Fruit fly (Drosophila melanogaster) whole organism, embryonic: ENCODE measurements around the gene CG32984.

ENCODE experiments used
- Adf1 ChIP-seq: fragments of 200-800 bp; sonication (Bioruptor generic); IDR thresholded peaks from 2 replicates; pipeline ENCODE4 v1.3.6; 2022; ENCODE audit warnings: missing biosample characterization, missing genetic modification characterization
- Atf3 ChIP-seq: fragments of 200-800 bp; sonication (Bioruptor generic); optimal IDR thresholded peaks from 3 replicates; lab custom pipeline; 2016; ENCODE audit warnings: missing biosample characterization, missing genetic modification characterization
- BEAF-32 ChIP-seq: fragments of 200-800 bp; sonication (Bioruptor generic); optimal IDR thresholded peaks from 3 replicates; lab custom pipeline; 2017; ENCODE audit warnings: missing biosample characterization, missing genetic modification characterization, mild to moderate bottlenecking, moderate library complexity, missing genetic modification reagents
- CG12155 ChIP-seq: fragments of 200-800 bp; sonication (Bioruptor generic); optimal IDR thresholded peaks from 3 replicates; lab custom pipeline; 2016; ENCODE audit warnings: missing biosample characterization, missing genetic modification characterization
- CG14014 ChIP-seq: fragments of 200-800 bp; sonication (Bioruptor generic); IDR thresholded peaks from 2 replicates; pipeline ENCODE4 v1.3.6; 2022; ENCODE audit warnings: missing biosample characterization, missing genetic modification characterization
- CG15696 ChIP-seq: fragments of 200-800 bp; sonication (Bioruptor generic); optimal IDR thresholded peaks from 2 replicates; lab custom pipeline; 2019; ENCODE audit warnings: missing biosample characterization, mild to moderate bottlenecking, missing genetic modification characterization, moderate library complexity
- CG17328 ChIP-seq: fragments of 200-800 bp; sonication (Bioruptor generic); IDR thresholded peaks from 2 replicates; pipeline ENCODE4 v1.3.6; 2022; ENCODE audit warnings: missing biosample characterization, missing genetic modification characterization
- CG17385 ChIP-seq: fragments of 200-800 bp; sonication (Bioruptor generic); optimal IDR thresholded peaks from 3 replicates; lab custom pipeline; 2018; ENCODE audit warnings: missing biosample characterization, mild to moderate bottlenecking, missing genetic modification characterization
- CG17612 ChIP-seq: fragments of 200-800 bp; sonication (Bioruptor generic); IDR thresholded peaks from 2 replicates; pipeline ENCODE4 v1.3.6; 2022; ENCODE audit warnings: missing biosample characterization, missing genetic modification characterization
- CG18599 ChIP-seq: fragments of 200-800 bp; sonication (Bioruptor generic); optimal IDR thresholded peaks from 3 replicates; lab custom pipeline; 2017; ENCODE audit warnings: missing biosample characterization, missing genetic modification characterization, mild to moderate bottlenecking, moderate library complexity, missing genetic modification reagents
- CG31224 ChIP-seq: fragments of 200-800 bp; sonication (Bioruptor generic); IDR thresholded peaks from 2 replicates; pipeline ENCODE4 v1.3.6; 2022; ENCODE audit warnings: missing biosample characterization, missing genetic modification characterization
- CG31388 ChIP-seq: fragments of 200-800 bp; sonication (Bioruptor generic); optimal IDR thresholded peaks from 2 replicates; lab custom pipeline; 2016; ENCODE audit warnings: missing biosample characterization, missing genetic modification characterization
- CG3847 ChIP-seq: fragments of 200-800 bp; sonication (Bioruptor generic); IDR thresholded peaks from 2 replicates; pipeline ENCODE4 v1.3.6; 2022; ENCODE audit warnings: missing biosample characterization, missing genetic modification characterization
- CG4328 ChIP-seq: fragments of 200-800 bp; sonication (Bioruptor generic); optimal IDR thresholded peaks from 3 replicates; lab custom pipeline; 2017; ENCODE audit warnings: missing biosample characterization, missing genetic modification reagents, missing genetic modification characterization
- CG6254 ChIP-seq: fragments of 200-800 bp; sonication (Bioruptor generic); optimal IDR thresholded peaks from 3 replicates; lab custom pipeline; 2017; ENCODE audit warnings: mild to moderate bottlenecking, missing biosample characterization, missing genetic modification reagents, missing genetic modification characterization
- CG6813 ChIP-seq: fragments of 200-800 bp; sonication (Bioruptor generic); optimal IDR thresholded peaks from 2 replicates; lab custom pipeline; 2017; ENCODE audit warnings: missing biosample characterization, missing genetic modification characterization, mild to moderate bottlenecking, moderate library complexity, missing genetic modification reagents
- CG7271 ChIP-seq: fragments of 200-800 bp; sonication (Bioruptor generic); optimal IDR thresholded peaks from 2 replicates; lab custom pipeline; 2018; ENCODE audit warnings: missing biosample characterization, mild to moderate bottlenecking, missing genetic modification characterization, moderate library complexity
- CG7556 ChIP-seq: fragments of 200-800 bp; sonication (Bioruptor generic); optimal IDR thresholded peaks from 2 replicates; lab custom pipeline; 2017; ENCODE audit warnings: missing biosample characterization, mild to moderate bottlenecking, missing genetic modification characterization
- CG7745 ChIP-seq: fragments of 200-800 bp; sonication (Bioruptor generic); optimal IDR thresholded peaks from 2 replicates; lab custom pipeline; 2018; ENCODE audit warnings: missing biosample characterization, mild to moderate bottlenecking, missing genetic modification characterization, moderate library complexity
- CG7786 ChIP-seq: fragments of 200-800 bp; sonication (Bioruptor generic); optimal IDR thresholded peaks from 2 replicates; lab custom pipeline; 2016; ENCODE audit warnings: missing biosample characterization, missing genetic modification characterization
- Dad ChIP-seq: fragments of 200-800 bp; sonication (Bioruptor generic); optimal IDR thresholded peaks from 3 replicates; lab custom pipeline; 2016; ENCODE audit warnings: missing biosample characterization, missing genetic modification characterization
- Dfd ChIP-seq, 2 experiments: fragments of >200 bp; optimal IDR thresholded peaks; 2 replicates each; lab custom pipeline; 2017; ENCODE audit warnings: missing biosample characterization in 2 of 2, missing genetic modification characterization in 2 of 2
- Eip74EF ChIP-seq, 2 experiments: fragments of 200-800 bp in 1 of 2; fragments of >200 bp in 1 of 2; sonication (Bioruptor generic) in 1 of 2; optimal IDR thresholded peaks; 2 replicates each; lab custom pipeline; 2017 to 2019; ENCODE audit warnings: missing biosample characterization in 2 of 2, missing genetic modification characterization in 2 of 2, mild to moderate bottlenecking in 1 of 2, moderate library complexity in 1 of 2
- Hand ChIP-seq: fragments of 200-800 bp; sonication (Bioruptor generic); optimal IDR thresholded peaks from 2 replicates; lab custom pipeline; 2017; ENCODE audit warnings: mild to moderate bottlenecking, missing biosample characterization, missing genetic modification reagents, missing genetic modification characterization
- Nf-YA ChIP-seq: fragments of 200-800 bp; sonication (Bioruptor generic); IDR thresholded peaks from 2 replicates; pipeline ENCODE4 v1.3.6; 2022; ENCODE audit warnings: missing biosample characterization, missing genetic modification characterization
- PHDP ChIP-seq: fragments of 200-800 bp; sonication (Bioruptor generic); optimal IDR thresholded peaks from 3 replicates; lab custom pipeline; 2018; ENCODE audit warnings: missing biosample characterization, mild to moderate bottlenecking, missing genetic modification characterization, moderate library complexity
- Scr ChIP-seq: fragments of 200-800 bp; sonication (Bioruptor generic); IDR thresholded peaks from 2 replicates; pipeline ENCODE4 v1.3.6; 2022; ENCODE audit warnings: missing biosample characterization, missing genetic modification characterization; ENCODE audit not compliant: partially characterized antibody
- Six4 ChIP-seq: fragments of 200-800 bp; sonication (Bioruptor generic); optimal IDR thresholded peaks from 2 replicates; lab custom pipeline; 2016; ENCODE audit warnings: missing biosample characterization, missing genetic modification characterization
- Sry-δ ChIP-seq: fragments of 200-800 bp; sonication (Bioruptor generic); optimal IDR thresholded peaks from 2 replicates; lab custom pipeline; 2016; ENCODE audit warnings: missing biosample characterization, missing genetic modification characterization
- Ssrp ChIP-seq: fragments of 200-800 bp; sonication (Bioruptor generic); optimal IDR thresholded peaks from 2 replicates; lab custom pipeline; 2018; ENCODE audit warnings: missing biosample characterization, mild to moderate bottlenecking, missing genetic modification characterization, moderate library complexity
- Trl ChIP-seq, 3 experiments: fragments of >200 bp in 2 of 3; fragments of 200-800 bp in 1 of 3; sonication (Bioruptor generic) in 1 of 3; optimal IDR thresholded peaks; 2 replicates in 1 of 3; 3 replicates in 2 of 3; lab custom pipeline; 2016 to 2017; ENCODE audit warnings: missing biosample characterization in 1 of 3, missing genetic modification characterization in 1 of 3
- ato ChIP-seq: fragments of 200-800 bp; sonication (Bioruptor generic); IDR thresholded peaks from 2 replicates; pipeline ENCODE4 v1.3.6; 2022; ENCODE audit warnings: missing biosample characterization, missing genetic modification characterization; ENCODE audit not compliant: partially characterized antibody
- cad ChIP-seq: fragments of >200 bp; optimal IDR thresholded peaks from 2 replicates; lab custom pipeline; 2017; ENCODE audit warnings: missing biosample characterization, missing genetic modification characterization
- cato ChIP-seq: fragments of 200-800 bp; sonication (Bioruptor generic); optimal IDR thresholded peaks from 2 replicates; lab custom pipeline; 2016; ENCODE audit warnings: missing biosample characterization, missing genetic modification characterization, borderline replicate concordance
- dati ChIP-seq: fragments of 200-800 bp; sonication (Bioruptor generic); IDR thresholded peaks from 2 replicates; pipeline ENCODE4 v1.3.6; 2022; ENCODE audit warnings: missing biosample characterization, missing genetic modification characterization
- dimm ChIP-seq: fragments of 200-800 bp; sonication (Bioruptor generic); IDR thresholded peaks from 2 replicates; pipeline ENCODE4 v1.3.6; 2022; ENCODE audit warnings: missing biosample characterization, missing genetic modification characterization
- esg ChIP-seq: fragments of 200-800 bp; sonication (Bioruptor generic); conservative IDR thresholded peaks from 2 replicates; pipeline ENCODE4 v1.3.6; 2022; ENCODE audit warnings: missing biosample characterization, missing genetic modification characterization
- fd96Cb ChIP-seq: fragments of 200-800 bp; sonication (Bioruptor generic); optimal IDR thresholded peaks from 2 replicates; lab custom pipeline; 2018; ENCODE audit warnings: missing biosample characterization, mild to moderate bottlenecking, missing genetic modification characterization, moderate library complexity
- grau ChIP-seq: fragments of 200-800 bp; optimal IDR thresholded peaks from 3 replicates; lab custom pipeline; 2019; ENCODE audit warnings: missing biosample characterization, mild to moderate bottlenecking, missing genetic modification characterization, moderate library complexity
- gro ChIP-seq: fragments of 200-800 bp; sonication (Bioruptor generic); optimal IDR thresholded peaks from 2 replicates; lab custom pipeline; 2016; ENCODE audit warnings: missing biosample characterization, missing genetic modification characterization
- her ChIP-seq: fragments of 200-800 bp; sonication (Bioruptor generic); optimal IDR thresholded peaks from 2 replicates; lab custom pipeline; 2016; ENCODE audit warnings: missing biosample characterization, missing genetic modification characterization
- lilli ChIP-seq: fragments of 200-800 bp; sonication (Bioruptor generic); optimal IDR thresholded peaks from 3 replicates; lab custom pipeline; 2016; ENCODE audit warnings: missing biosample characterization, missing genetic modification characterization
- lov ChIP-seq, 2 experiments: fragments of 200-800 bp in 1 of 2; fragments of >200 bp in 1 of 2; sonication (Bioruptor generic) in 1 of 2; IDR thresholded peaks in 1 of 2; optimal IDR thresholded peaks in 1 of 2; 2 replicates in 1 of 2; 3 replicates in 1 of 2; pipeline versions ENCODE4 v1.3.6 to Lab custom; 2017 to 2022; ENCODE audit warnings: missing biosample characterization in 1 of 2, missing genetic modification characterization in 1 of 2
- org-1 ChIP-seq: fragments of 200-800 bp; sonication (Bioruptor generic); optimal IDR thresholded peaks from 2 replicates; lab custom pipeline; 2017; ENCODE audit warnings: missing biosample characterization, missing genetic modification characterization
- sd ChIP-seq: fragments of 200-800 bp; sonication (Bioruptor generic); optimal IDR thresholded peaks from 3 replicates; lab custom pipeline; 2018; ENCODE audit warnings: missing biosample characterization, mild to moderate bottlenecking, missing genetic modification characterization, moderate library complexity
- slp2 ChIP-seq: fragments of 200-800 bp; sonication (Bioruptor generic); optimal IDR thresholded peaks from 2 replicates; lab custom pipeline; 2016; ENCODE audit warnings: missing biosample characterization, missing genetic modification characterization
- stwl ChIP-seq: fragments of 200-800 bp; sonication (Bioruptor generic); optimal IDR thresholded peaks from 3 replicates; lab custom pipeline; 2018; ENCODE audit warnings: missing biosample characterization, mild to moderate bottlenecking, missing genetic modification characterization, moderate library complexity
- trh ChIP-seq: fragments of 200-800 bp; sonication (Bioruptor generic); optimal IDR thresholded peaks from 2 replicates; lab custom pipeline; 2016; ENCODE audit warnings: missing biosample characterization, missing genetic modification characterization
- wor ChIP-seq: fragments of 200-800 bp; sonication (Bioruptor generic); IDR thresholded peaks from 2 replicates; pipeline ENCODE4 v1.3.6; 2022; ENCODE audit warnings: missing biosample characterization, missing genetic modification characterization

CG32984 gene

dm6 chr2L:8955597-8956335 is 9.0 kb upstream of the CG32984 start (continued):
- TF ChIP-seq CG6813 (GFP tag; lab: Kevin White, UChicago) (no peak), CG31388 (no peak), Nf-YA (no peak), Sry-δ (GFP tag; lab: Kevin White, UChicago) (no peak), PHDP (tag; lab: Kevin White, UChicago) (no peak), gro (GFP tag; lab: Kevin White, UChicago) (no peak), trh (GFP tag; lab: Kevin White, UChicago) (no peak), sd (tag; lab: Kevin White, UChicago) (no peak), wor (GFP tag; lab: Robert Waterston, UW) (no peak), Scr (no peak), CG4328 (no peak), Six4 (GFP tag; lab: Kevin White, UChicago) (no peak), BEAF-32 (GFP tag; lab: Kevin White, UChicago) (no peak), cato (GFP tag; lab: Kevin White, UChicago) (no peak), CG7556 (no peak), CG7271 (no peak), slp2 (GFP tag; lab: Kevin White, UChicago) (no peak), CG12155 (GFP tag; lab: Kevin White, UChicago) (peak; percentile 9), CG17328 (no peak), Dfd (GFP tag; optimal IDR thresholded peaks at IDR 0.05; lab: Kevin White, UChicago) (no peak), CG15696 (tag; lab: Kevin White, UChicago) (no peak), lov (optimal IDR thresholded peaks at IDR 0.05; lab: Kevin White, UChicago) (no peak), lov (GFP tag; IDR thresholded peaks at IDR 0.05; lab: Robert Waterston, UW) (no peak), CG3847 (GFP tag; lab: Robert Waterston, UW) (0 out of 2 replicates have a peak, but pooled peaks have one; percentile 26), Adf1 (no peak), Eip74EF (GFP tag; optimal IDR thresholded peaks at IDR 0.05; lab: Kevin White, UChicago) (no peak), stwl (tag; lab: Kevin White, UChicago) (no peak), her (GFP tag; lab: Kevin White, UChicago) (peak; percentile 4), Dad (no peak), CG7786 (GFP tag; lab: Kevin White, UChicago) (no peak), dati (GFP tag; lab: Robert Waterston, UW) (no peak), esg (GFP tag; lab: Robert Waterston, UW) (no peak), CG18599 (GFP tag; lab: Kevin White, UChicago) (peak; percentile 38), grau (peak; percentile 29), Atf3 (no peak), Hand (no peak), Ssrp (tag; lab: Kevin White, UChicago) (no peak), CG17612 (GFP tag; lab: Robert Waterston, UW) (no peak), ato (no peak), Trl (optimal IDR thresholded peaks at IDR 0.05; lab: Kevin White, UChicago) (no peak), Trl (GFP tag; optimal IDR thresholded peaks at IDR 0.05; lab: Kevin White, UChicago) (no peak), CG14014 (GFP tag; lab: Robert Waterston, UW) (peak; percentile 17; the same call in 1 of the 2 replicates), CG7745 (tag; lab: Kevin White, UChicago) (no peak), cad (GFP tag; lab: Kevin White, UChicago) (no peak), dimm (GFP tag; lab: Robert Waterston, UW) (no peak), CG31224 (GFP tag; lab: Robert Waterston, UW) (no peak), lilli (peak; percentile 2), org-1 (GFP tag; lab: Kevin White, UChicago) (no peak), CG6254 (GFP tag; lab: Kevin White, UChicago) (no peak), CG17385 (no peak), fd96Cb (tag; lab: Kevin White, UChicago) (no peak)
